Fruit fly (Drosophila melanogaster): ENCODE results near the gene CG13251.

dm6 chr3L:20661905-20662508 lies 25.0 kb downstream of the CG13251 start:
- no peak for TF ChIP-seq Lim3 (GFP tag; IDR thresholded peaks at IDR 0.05)
- TF ChIP-seq tap (tag; optimal IDR thresholded peaks at IDR 0.05) = no peak
- no peak for TF ChIP-seq CG1602 (GFP tag; optimal IDR thresholded peaks at IDR 0.05)
- no peak for TF ChIP-seq Oaz (GFP tag; IDR thresholded peaks at IDR 0.05)
- no peak for TF ChIP-seq CG15011 (GFP tag; optimal IDR thresholded peaks at IDR 0.05)
- TF ChIP-seq Side (GFP tag; optimal IDR thresholded peaks at IDR 0.05) = no peak
- no peak for TF ChIP-seq her (GFP tag; optimal IDR thresholded peaks at IDR 0.05)
- no peak for TF ChIP-seq Hand (GFP tag; optimal IDR thresholded peaks at IDR 0.05)
- no peak for TF ChIP-seq CG9437 (GFP tag; optimal IDR thresholded peaks at IDR 0.05)
- TF ChIP-seq stwl (tag; optimal IDR thresholded peaks at IDR 0.05) = no peak
- TF ChIP-seq CG2202 (tag; optimal IDR thresholded peaks at IDR 0.05) = no peak
- no peak for TF ChIP-seq repo (GFP tag; optimal IDR thresholded peaks at IDR 0.05)
- TF ChIP-seq CG11723 (GFP tag; optimal IDR thresholded peaks at IDR 0.05) = no peak
- no peak for TF ChIP-seq CG4404 (GFP tag; IDR thresholded peaks at IDR 0.05)
